Worm (Caenorhabditis elegans) whole organism, mixed stage, embryonic: ENCODE measurements around the gene ugt-37.

ENCODE experiments used
- M03D4.4 ChIP-seq: sonication (generic microtip); optimal IDR thresholded peaks from 2 replicates; lab custom pipeline; 2017; ENCODE audit warnings: mild to moderate bottlenecking, missing genetic modification characterization, missing compliant biosample characterization
- bed-3 ChIP-seq: fragments of 200-800 bp; sonication (Bioruptor generic); optimal IDR thresholded peaks from 3 replicates; lab custom pipeline; 2018; ENCODE audit warnings: mild to moderate bottlenecking, missing genetic modification characterization, moderate library complexity, missing compliant biosample characterization
- blmp-1 ChIP-seq: fragments of 150-350 bp; optimal IDR thresholded peaks from 2 replicates; lab custom pipeline; 2014; ENCODE audit warnings: missing biosample characterization, missing genetic modification characterization
- ceh-39 ChIP-seq: fragments of 150-350 bp; optimal IDR thresholded peaks from 2 replicates; lab custom pipeline; 2014; ENCODE audit warnings: missing biosample characterization, missing genetic modification characterization
- ceh-43 ChIP-seq: fragments of 200-800 bp; sonication (Bioruptor generic); optimal IDR thresholded peaks from 2 replicates; lab custom pipeline; 2018; ENCODE audit warnings: mild to moderate bottlenecking, missing genetic modification characterization, moderate library complexity, missing compliant biosample characterization
- ceh-83 ChIP-seq: fragments of 200-800 bp; sonication (Bioruptor generic); optimal IDR thresholded peaks from 2 replicates; lab custom pipeline; 2018; ENCODE audit warnings: mild to moderate bottlenecking, missing genetic modification characterization, missing compliant biosample characterization
- ces-1 ChIP-seq: fragments of 150-350 bp; optimal IDR thresholded peaks from 2 replicates; lab custom pipeline; 2014; ENCODE audit warnings: missing biosample characterization, missing genetic modification reagents, missing genetic modification characterization
- cnd-1 ChIP-seq: fragments of 200-800 bp; sonication (Bioruptor generic); optimal IDR thresholded peaks from 2 replicates; lab custom pipeline; 2018; ENCODE audit warnings: mild to moderate bottlenecking, missing genetic modification characterization, missing compliant biosample characterization
- drap-1 ChIP-seq: fragments of 200-800 bp; sonication (Bioruptor generic); optimal IDR thresholded peaks from 3 replicates; lab custom pipeline; 2018; ENCODE audit warnings: mild to moderate bottlenecking, missing genetic modification characterization, missing compliant biosample characterization
- elt-1 ChIP-seq: sonication (generic microtip); optimal IDR thresholded peaks from 2 replicates; lab custom pipeline; 2017; ENCODE audit warnings: missing genetic modification characterization, mild to moderate bottlenecking, missing compliant biosample characterization, antibody characterized with exemption, moderate library complexity, borderline replicate concordance; ENCODE audit not compliant: insufficient read depth
- elt-3 ChIP-seq: fragments of 150-350 bp; optimal IDR thresholded peaks from 2 replicates; lab custom pipeline; 2014; ENCODE audit warnings: missing biosample characterization, missing genetic modification characterization
- flh-1 ChIP-seq: fragments of 200-800 bp; sonication (Bioruptor generic); optimal IDR thresholded peaks from 2 replicates; lab custom pipeline; 2018; ENCODE audit warnings: mild to moderate bottlenecking, missing genetic modification characterization, moderate library complexity, missing compliant biosample characterization
- hlh-1 ChIP-seq: fragments of 150-350 bp; optimal IDR thresholded peaks from 2 replicates; lab custom pipeline; 2014; ENCODE audit warnings: missing biosample characterization, missing genetic modification reagents, missing genetic modification characterization
- lin-13 ChIP-seq: fragments of 150-350 bp; optimal IDR thresholded peaks from 2 replicates; lab custom pipeline; 2014; ENCODE audit warnings: missing biosample characterization, missing genetic modification characterization
- lin-32 ChIP-seq: fragments of 200-800 bp; sonication (Bioruptor generic); optimal IDR thresholded peaks from 2 replicates; lab custom pipeline; 2018; ENCODE audit warnings: mild to moderate bottlenecking, missing genetic modification characterization, missing compliant biosample characterization
- lsy-2 ChIP-seq: fragments of 150-350 bp; optimal IDR thresholded peaks from 2 replicates; lab custom pipeline; 2014; ENCODE audit warnings: missing biosample characterization, missing genetic modification characterization
- mab-5 ChIP-seq: fragments of 150-350 bp; optimal IDR thresholded peaks from 2 replicates; lab custom pipeline; 2014; ENCODE audit warnings: missing biosample characterization, missing genetic modification characterization
- mep-1 ChIP-seq: fragments of 150-350 bp; optimal IDR thresholded peaks from 2 replicates; lab custom pipeline; 2017; ENCODE audit warnings: missing biosample characterization, missing genetic modification reagents, missing genetic modification characterization, inconsistent platforms
- mls-2 ChIP-seq: sonication (generic microtip); optimal IDR thresholded peaks from 2 replicates; lab custom pipeline; 2016; ENCODE audit warnings: mild to moderate bottlenecking, missing genetic modification characterization, moderate library complexity, missing compliant biosample characterization
- nhr-12 ChIP-seq: fragments of 150-350 bp; optimal IDR thresholded peaks from 2 replicates; lab custom pipeline; 2014; ENCODE audit warnings: missing biosample characterization, missing genetic modification characterization
- nhr-2 ChIP-seq: fragments of 150-350 bp; optimal IDR thresholded peaks from 2 replicates; lab custom pipeline; 2014; ENCODE audit warnings: missing biosample characterization, missing genetic modification characterization
- nhr-237 ChIP-seq: fragments of 150-350 bp; optimal IDR thresholded peaks from 2 replicates; lab custom pipeline; 2014; ENCODE audit warnings: missing biosample characterization, missing genetic modification characterization
- nhr-28 ChIP-seq: fragments of 150-350 bp; optimal IDR thresholded peaks from 2 replicates; lab custom pipeline; 2014; ENCODE audit warnings: missing biosample characterization, missing genetic modification characterization
- nhr-76 ChIP-seq: sonication (generic microtip); optimal IDR thresholded peaks from 2 replicates; lab custom pipeline; 2017; ENCODE audit warnings: missing biosample characterization, missing genetic modification characterization
- sem-2 ChIP-seq: fragments of 200-800 bp; sonication (Bioruptor generic); optimal IDR thresholded peaks from 2 replicates; lab custom pipeline; 2018; ENCODE audit warnings: mild to moderate bottlenecking, missing genetic modification characterization, missing compliant biosample characterization
- snpc-4 ChIP-seq: fragments of 150-350 bp; optimal IDR thresholded peaks from 2 replicates; lab custom pipeline; 2014; ENCODE audit warnings: missing biosample characterization, missing genetic modification characterization
- tbx-8 ChIP-seq: fragments of 200-800 bp; sonication (Bioruptor generic); optimal IDR thresholded peaks from 2 replicates; lab custom pipeline; 2018; ENCODE audit warnings: mild to moderate bottlenecking, missing genetic modification characterization, moderate library complexity, missing compliant biosample characterization
- unc-120 ChIP-seq: sonication (generic microtip); optimal IDR thresholded peaks from 2 replicates; lab custom pipeline; 2017; ENCODE audit warnings: missing genetic modification characterization, missing compliant biosample characterization; ENCODE audit not compliant: poor library complexity, severe bottlenecking
- unc-39 ChIP-seq: fragments of 150-350 bp; optimal IDR thresholded peaks from 2 replicates; lab custom pipeline; 2014; ENCODE audit warnings: missing biosample characterization, missing genetic modification characterization
- unc-62 ChIP-seq: fragments of 150-350 bp; optimal IDR thresholded peaks from 2 replicates; lab custom pipeline; 2014; ENCODE audit warnings: missing biosample characterization, missing genetic modification reagents, missing genetic modification characterization
- zip-8 ChIP-seq: fragments of 150-350 bp; optimal IDR thresholded peaks from 2 replicates; lab custom pipeline; 2014; ENCODE audit warnings: missing biosample characterization, missing genetic modification characterization
- ztf-11 ChIP-seq: fragments of 150-350 bp; optimal IDR thresholded peaks from 2 replicates; lab custom pipeline; 2014; ENCODE audit warnings: missing biosample characterization, missing genetic modification characterization

ugt-37 gene

ce11 chrV:7141864-7142263 lies 3.3 kb downstream of the ugt-37 start, which contains the start of gene ugt-40:
Gene ugt-40 (minus strand): TSS chrV:7141964.
- TF ChIP-seq blmp-1 (tag; lab: Kevin White, UChicago) (no peak), unc-62 (GFP tag; lab: Kevin White, UChicago) (no peak), drap-1 (GFP tag; lab: Kevin White, UChicago) (no peak), nhr-76 (tag; lab: Kevin White, UChicago) (no peak), sem-2 (no peak), snpc-4 (tag; lab: Kevin White, UChicago) (no peak), lsy-2 (no peak), mab-5 (tag; lab: Kevin White, UChicago) (no peak), zip-8 (tag; lab: Kevin White, UChicago) (no peak), tbx-8 (no peak), ztf-11 (tag; lab: Kevin White, UChicago) (no peak)

ce11 chrV:7140368-7140767 lies 4.8 kb downstream of the ugt-37 start:
- no peak for TF ChIP-seq blmp-1 (tag; lab: Kevin White, UChicago)
- no peak for TF ChIP-seq ceh-83 (GFP tag; lab: Kevin White, UChicago)
- TF ChIP-seq elt-3 = no peak
- no peak for TF ChIP-seq zip-8 (tag; lab: Kevin White, UChicago)
- TF ChIP-seq ces-1 (GFP tag; lab: Kevin White, UChicago) = no peak
- no peak for TF ChIP-seq snpc-4 (tag; lab: Kevin White, UChicago)
- TF ChIP-seq lin-32 (GFP tag; lab: Kevin White, UChicago) = no peak
- TF ChIP-seq bed-3 (GFP tag; lab: Kevin White, UChicago) = no peak
- TF ChIP-seq mls-2 (tag; lab: Kevin White, UChicago) = no peak
- TF ChIP-seq unc-62 (GFP tag; lab: Kevin White, UChicago) = no peak
- no peak for TF ChIP-seq M03D4.4 (tag; lab: Kevin White, UChicago)
- TF ChIP-seq nhr-2 (tag; lab: Kevin White, UChicago) = no peak
- no peak for TF ChIP-seq unc-120
- no peak for TF ChIP-seq sem-2
- no peak for TF ChIP-seq lin-13 (tag; lab: Kevin White, UChicago)
- TF ChIP-seq, all 35 proteins: peak for 0

ce11 chrV:7138320-7138719 lies 6.8 kb downstream of the ugt-37 start, which contains the start of gene str-112:
Gene str-112 (minus strand): TSS chrV:7138420.
- TF ChIP-seq ceh-39 (tag; lab: Kevin White, UChicago) (no peak), drap-1 (GFP tag; lab: Kevin White, UChicago) (no peak), ces-1 (GFP tag; lab: Kevin White, UChicago) (no peak), nhr-237 (tag; lab: Kevin White, UChicago) (no peak), zip-8 (tag; lab: Kevin White, UChicago) (no peak), sem-2 (no peak), nhr-2 (tag; lab: Kevin White, UChicago) (no peak), bed-3 (GFP tag; lab: Kevin White, UChicago) (no peak), unc-120 (no peak), tbx-8 (no peak), mep-1 (tag; lab: Kevin White, UChicago) (no peak), lin-32 (GFP tag; lab: Kevin White, UChicago) (no peak), flh-1 (GFP tag; lab: Kevin White, UChicago) (no peak), ceh-43 (GFP tag; lab: Kevin White, UChicago) (no peak), unc-62 (GFP tag; lab: Kevin White, UChicago) (no peak), blmp-1 (tag; lab: Kevin White, UChicago) (no peak), nhr-28 (tag; lab: Kevin White, UChicago) (no peak), M03D4.4 (tag; lab: Kevin White, UChicago) (no peak)

ce11 chrV:7136859-7137258 lies 8.3 kb downstream of the ugt-37 start:
- no peak for TF ChIP-seq mab-5 (tag; lab: Kevin White, UChicago)
- TF ChIP-seq nhr-76 (tag; lab: Kevin White, UChicago) = no peak
- no peak for TF ChIP-seq lin-32 (GFP tag; lab: Kevin White, UChicago)
- TF ChIP-seq nhr-237 (tag; lab: Kevin White, UChicago) = no peak
- no peak for TF ChIP-seq M03D4.4 (tag; lab: Kevin White, UChicago)
- no peak for TF ChIP-seq cnd-1 (tag; lab: Kevin White, UChicago)
- TF ChIP-seq mep-1 (tag; lab: Kevin White, UChicago) = no peak
- no peak for TF ChIP-seq unc-62 (GFP tag; lab: Kevin White, UChicago)
- TF ChIP-seq hlh-1 (tag; lab: Kevin White, UChicago) = no peak
- TF ChIP-seq elt-1 (tag; lab: Kevin White, UChicago) = no peak
- no peak for TF ChIP-seq unc-120
- no peak for TF ChIP-seq nhr-12 (tag; lab: Kevin White, UChicago)
- no peak for TF ChIP-seq ces-1 (GFP tag; lab: Kevin White, UChicago)
- TF ChIP-seq ceh-43 (GFP tag; lab: Kevin White, UChicago) = no peak
- TF ChIP-seq tbx-8 = no peak
- no peak for TF ChIP-seq unc-39 (tag; lab: Kevin White, UChicago)
- TF ChIP-seq lin-13 (tag; lab: Kevin White, UChicago) = no peak
